Worm (Caenorhabditis elegans) whole organism, L4 larva: ENCODE data around the gene irld-32.
"Not testable (repeated sequence)": the region's sequence is repeated elsewhere in the genome, so short reads cannot be mapped to it uniquely, and the experiment has no call there.

Source experiments
- ZK546.5 ChIP-seq, 2 experiments: sonication (generic microtip); optimal IDR thresholded peaks; 2 replicates each; lab custom pipeline; 2017; ENCODE audit warnings: missing biosample characterization in 2 of 2, missing genetic modification characterization in 2 of 2
- pha-4 ChIP-seq, 2 experiments: fragments of 150-350 bp in 1 of 2; fragments of 200-800 bp in 1 of 2; sonication (Bioruptor generic) in 1 of 2; IDR thresholded peaks in 1 of 2; optimal IDR thresholded peaks in 1 of 2; 2 replicates each; pipeline versions ENCODE4 v1.3.6 to Lab custom; 2014 to 2022; ENCODE audit warnings: missing genetic modification characterization in 2 of 2, missing genetic modification reagents in 2 of 2, missing biosample characterization in 1 of 2, missing compliant biosample characterization in 1 of 2
- sdz-12 ChIP-seq: fragments of 200-800 bp; sonication (Bioruptor generic); optimal IDR thresholded peaks from 2 replicates; lab custom pipeline; 2018; ENCODE audit warnings: mild to moderate bottlenecking, missing genetic modification characterization, missing compliant biosample characterization
- ztf-7 ChIP-seq: fragments of 150-350 bp; optimal IDR thresholded peaks from 2 replicates; lab custom pipeline; 2014; ENCODE audit warnings: missing biosample characterization, missing genetic modification characterization

DNA sequence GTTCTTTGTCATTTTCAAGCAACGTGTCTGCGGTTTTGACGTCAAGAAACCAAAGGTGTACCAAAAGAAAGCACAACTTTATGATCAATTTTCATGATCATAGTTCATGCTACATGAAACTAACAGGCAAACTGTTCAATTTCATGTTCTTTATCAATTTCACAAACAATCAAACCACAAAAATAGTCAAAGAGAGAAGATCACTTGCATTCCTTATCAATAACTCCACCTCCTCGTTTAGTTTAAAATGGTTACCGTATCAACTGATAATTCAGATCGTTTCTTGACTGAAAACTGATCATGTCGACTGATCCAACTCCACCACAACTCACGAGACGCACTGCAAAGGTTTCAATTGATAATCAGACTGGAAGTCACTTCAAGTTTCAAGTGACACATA lies 1.6 kb upstream of the irld-32 start, which contains the start of gene pud-1.1:
- TF ChIP-seq ZK546.5 (tag; optimal IDR thresholded peaks at IDR 0.05; lab: Kevin White, UChicago); sdz-12 (GFP tag; lab: Kevin White, UChicago); pha-4 (GFP tag; IDR thresholded peaks at IDR 0.05; lab: Robert Waterston, UW); pha-4 (tag; optimal IDR thresholded peaks at IDR 0.05; lab: Kevin White, UChicago); ztf-7 (tag; lab: Kevin White, UChicago): not testable (repeated sequence)
